Fruit fly (Drosophila melanogaster): ENCODE measurements around the gene Him.

DNA sequence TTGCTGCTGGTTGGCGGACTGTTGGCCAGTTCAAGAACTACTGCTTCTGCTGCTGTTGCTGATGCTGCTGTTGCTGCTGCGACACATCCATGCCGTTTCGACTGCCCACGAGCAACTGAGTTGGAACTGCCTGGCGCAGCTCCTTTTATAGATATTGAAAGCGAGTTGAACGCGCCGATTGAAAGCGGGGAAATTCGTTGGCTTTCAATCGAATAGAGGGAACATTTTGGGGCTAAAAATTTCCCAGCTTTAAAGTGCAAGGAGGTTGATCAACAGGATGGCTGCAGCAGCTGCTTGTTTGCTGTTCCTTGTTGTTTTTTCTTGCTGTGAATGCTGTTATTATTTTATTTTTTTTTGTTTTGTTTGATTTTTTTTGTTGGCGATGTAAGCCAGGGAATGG lies 16.7 kb downstream of the Him start, which contains the start of gene CG33639:
- TF ChIP-seq pad (GFP tag; optimal IDR thresholded peaks at IDR 0.05) (no peak), ovo (GFP tag; optimal IDR thresholded peaks at IDR 0.05) (no peak), Clk (GFP tag; optimal IDR thresholded peaks at IDR 0.05) (no peak), cnc (optimal IDR thresholded peaks at IDR 0.05) (no peak), CG33017 (tag; optimal IDR thresholded peaks at IDR 0.05) (no peak), CG7101 (tag; optimal IDR thresholded peaks at IDR 0.05) (no peak)
